Fruit fly (Drosophila melanogaster): ENCODE data around the gene primo-1.

primo-1 gene

dm6 chr3R:13716827-13717226, 5.2 kb upstream of the primo-1 start:
- TF ChIP-seq psq (optimal IDR thresholded peaks at IDR 0.05): no peak
- no peak for TF ChIP-seq usp (GFP tag; optimal IDR thresholded peaks at IDR 0.05)
- TF ChIP-seq CG8478 (optimal IDR thresholded peaks at IDR 0.05): no peak
- no peak for TF ChIP-seq pan (optimal IDR thresholded peaks at IDR 0.05)
- TF ChIP-seq Dll (optimal IDR thresholded peaks at IDR 0.05): no peak
- TF ChIP-seq EcR (GFP tag; optimal IDR thresholded peaks at IDR 0.05): no peak

DNA sequence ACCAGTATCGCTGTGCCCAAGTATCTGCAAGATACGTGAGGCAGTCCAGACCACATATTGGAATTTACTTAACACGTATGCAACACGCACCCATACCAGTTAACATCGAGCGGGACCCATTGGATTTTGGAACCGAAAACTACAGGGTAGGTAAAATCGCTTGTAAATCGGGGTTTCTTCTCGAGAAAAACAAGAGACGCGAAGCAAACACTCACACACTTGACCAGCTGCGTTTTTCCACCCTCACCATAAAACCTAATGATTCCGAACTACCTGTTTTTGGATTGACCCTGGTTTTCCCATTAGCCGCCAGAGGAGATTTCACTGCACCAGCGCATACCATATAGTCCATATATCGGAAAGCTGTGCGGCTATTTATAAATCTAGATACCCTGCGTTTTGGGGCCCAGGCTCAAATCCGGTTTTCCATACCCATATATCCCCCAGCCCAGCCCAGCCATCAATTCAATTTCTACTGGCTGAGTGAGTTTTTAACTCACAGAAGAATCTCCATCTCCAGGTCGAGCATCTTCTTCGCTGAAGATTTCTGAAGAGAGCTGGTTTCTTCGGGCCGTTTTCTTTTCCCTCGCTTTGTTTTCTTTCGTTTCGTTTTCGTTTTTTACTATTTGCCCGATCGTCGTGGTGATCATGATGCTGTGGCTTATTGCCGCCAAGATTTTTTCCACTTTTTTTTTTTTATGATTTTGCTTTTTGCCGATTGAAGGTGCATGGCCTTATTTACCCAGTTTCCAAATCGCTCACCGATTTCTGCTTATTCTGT, 4.2 kb upstream of the primo-1 start:
- TF ChIP-seq pan (optimal IDR thresholded peaks at IDR 0.05): no peak
- no peak for TF ChIP-seq CG8478 (optimal IDR thresholded peaks at IDR 0.05)
- TF ChIP-seq EcR (GFP tag; optimal IDR thresholded peaks at IDR 0.05): no peak
- TF ChIP-seq psq (optimal IDR thresholded peaks at IDR 0.05): no peak
- no peak for TF ChIP-seq usp (GFP tag; optimal IDR thresholded peaks at IDR 0.05)
- no peak for TF ChIP-seq Dll (optimal IDR thresholded peaks at IDR 0.05)

DNA sequence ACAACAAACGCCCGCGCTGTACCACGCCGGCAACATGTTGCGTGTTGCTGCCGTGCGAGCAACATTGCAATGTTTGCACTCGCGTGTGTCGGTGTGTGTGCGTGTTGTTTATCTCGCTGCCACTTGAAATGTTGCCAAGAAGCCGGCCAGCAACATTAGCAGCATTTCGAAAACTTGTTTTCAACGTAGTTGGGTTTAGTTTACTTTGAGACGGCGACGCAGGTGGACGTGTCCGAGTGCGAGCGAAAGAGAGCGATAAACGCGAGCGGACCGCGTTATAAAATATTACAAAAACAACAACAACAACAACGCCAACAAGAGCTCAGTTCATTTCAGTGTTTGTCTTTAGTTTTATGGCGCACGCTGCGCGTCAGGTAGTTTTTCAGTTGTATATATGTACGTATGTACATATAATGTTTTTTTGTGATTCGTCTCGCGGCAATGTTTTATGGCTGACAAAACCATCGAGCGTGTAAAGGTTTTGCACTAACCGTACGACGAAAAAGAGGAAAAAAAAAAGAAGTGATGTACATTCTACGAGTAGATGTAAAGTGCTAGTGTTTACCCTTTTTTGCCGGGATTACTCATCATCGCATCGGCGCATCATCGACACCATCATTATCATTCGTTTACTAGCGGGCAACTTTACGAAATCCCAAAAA, 3.5 kb upstream of the primo-1 start, which contains the start of gene kmr:
TSS of gene kmr (plus strand) at position 196 of the 662 bp plus-strand sequence.
- no peak for TF ChIP-seq pan (optimal IDR thresholded peaks at IDR 0.05)
- TF ChIP-seq usp (GFP tag; optimal IDR thresholded peaks at IDR 0.05): no peak
- no peak for TF ChIP-seq Dll (optimal IDR thresholded peaks at IDR 0.05)
- TF ChIP-seq EcR (GFP tag; optimal IDR thresholded peaks at IDR 0.05): no peak
- TF ChIP-seq CG8478 (optimal IDR thresholded peaks at IDR 0.05): no peak
- no peak for TF ChIP-seq psq (optimal IDR thresholded peaks at IDR 0.05)

DNA sequence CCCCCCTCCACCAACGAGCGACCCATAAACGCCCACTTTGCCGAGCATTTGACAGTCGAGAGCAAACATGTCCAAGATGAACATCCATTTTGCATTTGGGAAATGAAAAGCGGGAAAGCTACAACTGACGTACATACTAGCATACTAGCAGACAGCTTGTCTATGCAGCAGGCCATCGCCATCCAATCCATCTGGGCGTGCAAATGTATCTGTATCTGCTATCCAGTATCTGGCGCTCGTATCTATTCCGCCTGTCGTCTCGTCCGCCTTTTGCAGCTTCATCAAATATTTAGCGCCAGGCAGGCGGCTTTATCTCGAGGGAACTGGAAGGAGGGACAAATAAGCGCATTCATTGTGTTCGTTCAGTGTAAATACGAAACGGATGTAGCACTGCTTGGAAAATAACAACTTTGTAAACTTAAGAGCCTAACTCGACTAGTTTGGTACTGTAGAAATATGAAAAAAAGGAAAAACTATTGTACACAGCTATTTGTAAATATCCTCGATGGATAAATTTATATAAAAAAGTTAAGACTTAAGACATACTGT, 2.4 kb upstream of the primo-1 start:
- no peak for TF ChIP-seq CG8478 (optimal IDR thresholded peaks at IDR 0.05)
- no peak for TF ChIP-seq usp (GFP tag; optimal IDR thresholded peaks at IDR 0.05)
- TF ChIP-seq Dll (optimal IDR thresholded peaks at IDR 0.05): no peak
- no peak for TF ChIP-seq EcR (GFP tag; optimal IDR thresholded peaks at IDR 0.05)
- TF ChIP-seq psq (optimal IDR thresholded peaks at IDR 0.05): no peak
- TF ChIP-seq pan (optimal IDR thresholded peaks at IDR 0.05): no peak

DNA sequence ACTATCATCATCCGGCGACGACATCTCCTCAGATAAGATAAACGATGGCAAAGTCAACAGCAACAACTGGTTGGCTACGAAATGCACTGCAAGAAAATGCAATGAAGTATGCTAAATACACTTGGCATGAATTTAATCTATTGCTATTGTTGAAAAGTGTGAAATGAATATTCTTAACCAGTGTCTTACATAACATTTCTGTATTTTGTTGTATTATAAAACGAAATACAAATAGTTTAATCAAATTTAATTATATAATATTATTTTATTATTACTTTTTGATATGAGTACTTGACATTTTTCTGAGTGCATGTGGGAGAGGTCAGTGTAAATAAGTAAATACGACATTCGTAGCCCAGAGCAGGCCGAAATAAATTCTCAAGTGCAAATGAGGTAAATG, 1.9 kb upstream of the primo-1 start:
- TF ChIP-seq usp (GFP tag; optimal IDR thresholded peaks at IDR 0.05) (no peak), psq (optimal IDR thresholded peaks at IDR 0.05) (no peak), pan (optimal IDR thresholded peaks at IDR 0.05) (no peak), Dll (optimal IDR thresholded peaks at IDR 0.05) (no peak), EcR (GFP tag; optimal IDR thresholded peaks at IDR 0.05) (no peak), CG8478 (optimal IDR thresholded peaks at IDR 0.05) (no peak)

DNA sequence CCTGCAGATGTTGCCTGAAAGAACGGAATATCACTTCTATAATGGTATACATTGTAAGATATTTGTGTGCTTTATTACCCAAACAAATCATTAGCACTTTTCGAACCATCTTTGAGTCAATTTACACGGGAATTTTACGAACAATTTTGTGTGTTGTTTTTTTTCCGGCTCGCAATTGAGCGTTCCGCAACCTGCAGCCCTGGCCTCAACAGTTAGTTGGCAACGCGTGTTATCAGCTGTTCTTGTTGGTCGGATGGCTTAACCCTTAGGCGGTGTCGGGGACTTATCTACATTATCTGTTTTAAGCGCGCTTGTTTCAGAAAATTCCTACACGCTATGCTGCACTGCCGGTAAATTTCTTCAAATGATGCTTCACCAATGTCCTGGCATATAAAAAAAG, 990 bp downstream of the primo-1 start:
- TF ChIP-seq pan (optimal IDR thresholded peaks at IDR 0.05) (no peak), psq (optimal IDR thresholded peaks at IDR 0.05) (no peak), EcR (GFP tag; optimal IDR thresholded peaks at IDR 0.05) (no peak), CG8478 (optimal IDR thresholded peaks at IDR 0.05) (no peak), usp (GFP tag; optimal IDR thresholded peaks at IDR 0.05) (no peak), Dll (optimal IDR thresholded peaks at IDR 0.05) (no peak)

dm6 chr3R:13709839-13710238, 1.8 kb downstream of the primo-1 start, which contains the start of gene Argp:
TSS of gene Argp (minus strand) at chr3R:13709939.
- TF ChIP-seq usp (GFP tag; optimal IDR thresholded peaks at IDR 0.05): no peak
- TF ChIP-seq psq (optimal IDR thresholded peaks at IDR 0.05): no peak
- no peak for TF ChIP-seq Dll (optimal IDR thresholded peaks at IDR 0.05)
- TF ChIP-seq EcR (GFP tag; optimal IDR thresholded peaks at IDR 0.05): no peak
- TF ChIP-seq pan (optimal IDR thresholded peaks at IDR 0.05): no peak
- no peak for TF ChIP-seq CG8478 (optimal IDR thresholded peaks at IDR 0.05)

dm6 chr3R:13706457-13706856, 5.2 kb downstream of the primo-1 start, which contains the start of gene Adgf-C:
TSS of gene Adgf-C (plus strand) at chr3R:13706757.
- no peak for TF ChIP-seq usp (GFP tag; optimal IDR thresholded peaks at IDR 0.05)
- TF ChIP-seq psq (optimal IDR thresholded peaks at IDR 0.05): no peak
- no peak for TF ChIP-seq Dll (optimal IDR thresholded peaks at IDR 0.05)
- no peak for TF ChIP-seq EcR (GFP tag; optimal IDR thresholded peaks at IDR 0.05)
- TF ChIP-seq CG8478 (optimal IDR thresholded peaks at IDR 0.05): no peak
- TF ChIP-seq pan (optimal IDR thresholded peaks at IDR 0.05): no peak

DNA sequence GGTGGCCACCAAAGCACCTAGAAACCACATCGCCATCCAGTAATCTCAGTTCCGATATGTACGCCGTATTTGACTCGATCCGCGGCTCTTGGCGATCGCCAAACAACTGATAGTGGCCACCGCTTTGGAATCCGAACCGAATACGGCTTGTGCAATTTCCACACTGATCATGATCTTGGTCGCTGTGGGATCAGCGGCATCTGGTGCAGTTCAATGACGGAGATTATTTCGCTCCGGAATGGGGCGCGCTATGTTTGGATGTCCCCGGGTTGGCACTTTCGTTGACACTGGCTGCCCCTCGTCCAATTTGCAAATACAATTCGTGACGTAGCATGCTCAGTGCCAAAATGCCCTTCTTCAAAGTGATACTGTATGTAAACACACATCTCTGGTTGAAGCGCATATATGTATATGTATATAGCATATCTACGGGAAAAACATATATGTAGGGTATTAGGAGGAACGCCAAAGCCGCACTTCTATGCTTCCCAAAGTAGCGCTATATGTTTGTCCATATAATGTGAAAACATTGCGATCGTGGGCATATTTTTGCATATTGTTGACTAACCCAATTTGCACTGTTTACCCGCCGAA, 6.2 kb downstream of the primo-1 start, which contains the start of gene Adgf-D:
TSS of gene Adgf-D (minus strand) at position 111 of the 594 bp plus-strand sequence.
- TF ChIP-seq Dll (optimal IDR thresholded peaks at IDR 0.05) (no peak), CG8478 (optimal IDR thresholded peaks at IDR 0.05) (no peak), psq (optimal IDR thresholded peaks at IDR 0.05) (no peak), pan (optimal IDR thresholded peaks at IDR 0.05) (no peak)

DNA sequence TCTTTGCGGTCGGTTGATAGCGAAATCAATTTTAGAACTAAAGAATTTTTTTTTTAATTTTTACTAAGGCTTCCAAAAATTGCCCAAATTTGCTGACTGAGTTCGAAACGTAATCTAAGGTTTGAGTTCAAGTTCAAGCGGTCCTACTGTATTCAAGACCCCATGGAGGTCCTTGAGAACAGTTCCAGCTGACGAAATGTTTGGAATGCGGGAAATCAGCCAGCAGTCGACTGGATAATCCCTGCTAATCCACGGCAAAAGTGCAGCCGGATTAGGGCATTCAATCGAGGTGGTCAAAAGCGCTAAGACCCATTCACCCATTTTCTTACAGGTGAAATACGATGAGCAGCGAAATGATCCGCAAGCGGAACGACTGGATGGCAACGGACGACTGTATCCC, 10.9 kb downstream of the primo-1 start, which contains the start of gene f-cup:
TSS of gene f-cup (minus strand) at position 101 of the 400 bp plus-strand sequence.
- TF ChIP-seq EcR (GFP tag; optimal IDR thresholded peaks at IDR 0.05) (no peak), CG8478 (optimal IDR thresholded peaks at IDR 0.05) (no peak), Dll (optimal IDR thresholded peaks at IDR 0.05) (no peak)

DNA sequence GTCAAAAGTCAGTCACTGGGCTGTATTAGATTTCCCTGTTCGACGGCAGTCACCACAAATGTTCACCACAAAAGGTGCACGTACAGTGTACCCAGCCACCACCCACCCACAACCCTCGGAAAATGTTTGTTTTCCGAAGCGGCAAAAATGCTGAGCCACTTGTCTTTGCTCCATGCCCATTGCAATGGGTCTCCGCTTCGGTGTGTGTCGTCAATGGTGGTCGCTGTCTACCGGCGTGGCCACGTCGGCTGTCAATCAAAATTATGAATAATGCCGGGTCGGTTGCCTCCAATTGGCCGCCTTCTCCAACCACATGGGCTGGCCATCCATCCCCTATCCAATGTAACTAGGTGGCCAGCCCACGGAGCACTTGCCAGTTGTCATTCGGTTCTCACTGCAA, 11.4 kb downstream of the primo-1 start, which contains the start of gene ninaB:
TSS of gene ninaB (plus strand) at position 374 of the 400 bp plus-strand sequence.
- TF ChIP-seq CG8478 (optimal IDR thresholded peaks at IDR 0.05): no peak

dm6 chr3R:13699350-13699749, 12.3 kb downstream of the primo-1 start:
- TF ChIP-seq psq (optimal IDR thresholded peaks at IDR 0.05) (no peak), EcR (GFP tag; optimal IDR thresholded peaks at IDR 0.05) (no peak), usp (GFP tag; optimal IDR thresholded peaks at IDR 0.05) (no peak), CG8478 (optimal IDR thresholded peaks at IDR 0.05) (no peak), pan (optimal IDR thresholded peaks at IDR 0.05) (no peak), Dll (optimal IDR thresholded peaks at IDR 0.05) (no peak)
